Worm (Caenorhabditis elegans) whole organism, late embryonic: Measurements from ENCODE around the gene egl-21.

Experiments used
- C38D4.7 ChIP-seq: fragments of 200-800 bp; sonication (Bioruptor generic); optimal IDR thresholded peaks from 2 replicates; lab custom pipeline; 2018; ENCODE audit warnings: mild to moderate bottlenecking, missing genetic modification characterization, moderate library complexity, missing compliant biosample characterization
- ceh-14 ChIP-seq: sonication (generic microtip); optimal IDR thresholded peaks from 2 replicates; lab custom pipeline; 2016; ENCODE audit warnings: missing genotype, missing genetic modification characterization, missing compliant biosample characterization
- ceh-18 ChIP-seq: sonication (generic microtip); optimal IDR thresholded peaks from 2 replicates; lab custom pipeline; 2016; ENCODE audit warnings: missing genetic modification characterization, missing compliant biosample characterization
- ceh-24 ChIP-seq: sonication (generic microtip); optimal IDR thresholded peaks from 2 replicates; lab custom pipeline; 2016; ENCODE audit warnings: mild to moderate bottlenecking, missing genetic modification characterization, missing compliant biosample characterization
- ceh-31 ChIP-seq: sonication (generic microtip); optimal IDR thresholded peaks from 2 replicates; lab custom pipeline; 2016; ENCODE audit warnings: missing genetic modification characterization, missing compliant biosample characterization
- ceh-34 ChIP-seq: sonication (generic microtip); optimal IDR thresholded peaks from 2 replicates; lab custom pipeline; 2016; ENCODE audit warnings: mild to moderate bottlenecking, missing genetic modification characterization, missing compliant biosample characterization
- ceh-45 ChIP-seq: fragments of 200-800 bp; sonication (Bioruptor generic); IDR thresholded peaks from 2 replicates; pipeline ENCODE4 v1.3.6; 2022; ENCODE audit warnings: missing genetic modification reagents, missing genetic modification characterization, missing compliant biosample characterization
- ceh-48 ChIP-seq: sonication (generic microtip); optimal IDR thresholded peaks from 2 replicates; lab custom pipeline; 2016; ENCODE audit warnings: missing genetic modification characterization, inconsistent platforms, missing compliant biosample characterization
- elt-2 ChIP-seq: sonication (generic microtip); optimal IDR thresholded peaks from 2 replicates; lab custom pipeline; 2016; ENCODE audit warnings: missing genetic modification reagents, missing genetic modification characterization, missing compliant biosample characterization
- elt-4 ChIP-seq: sonication (generic microtip); optimal IDR thresholded peaks from 2 replicates; lab custom pipeline; 2016; ENCODE audit warnings: missing genetic modification characterization, missing compliant biosample characterization
- fax-1 ChIP-seq: sonication (generic microtip); optimal IDR thresholded peaks from 2 replicates; lab custom pipeline; 2016; ENCODE audit warnings: missing genotype, missing genetic modification characterization, missing compliant biosample characterization
- fkh-6 ChIP-seq: sonication (generic microtip); optimal IDR thresholded peaks from 2 replicates; lab custom pipeline; 2016; ENCODE audit warnings: missing genetic modification characterization, missing compliant biosample characterization
- gmeb-2 ChIP-seq: sonication (generic microtip); optimal IDR thresholded peaks from 2 replicates; lab custom pipeline; 2016; ENCODE audit warnings: missing genetic modification characterization, inconsistent platforms, missing compliant biosample characterization
- hlh-13 ChIP-seq: fragments of 200-800 bp; sonication (Bioruptor generic); optimal IDR thresholded peaks from 2 replicates; lab custom pipeline; 2018; ENCODE audit warnings: mild to moderate bottlenecking, missing genetic modification characterization, missing compliant biosample characterization
- hlh-15 ChIP-seq: sonication (generic microtip); optimal IDR thresholded peaks from 2 replicates; lab custom pipeline; 2016; ENCODE audit warnings: missing genetic modification characterization, missing compliant biosample characterization
- lim-6 ChIP-seq: sonication (generic microtip); optimal IDR thresholded peaks from 2 replicates; lab custom pipeline; 2016; ENCODE audit warnings: missing genetic modification characterization, missing compliant biosample characterization
- madf-2 ChIP-seq: sonication (generic microtip); optimal IDR thresholded peaks from 2 replicates; lab custom pipeline; 2017; ENCODE audit warnings: missing genetic modification characterization, missing compliant biosample characterization
- nfya-1 ChIP-seq: sonication (generic microtip); optimal IDR thresholded peaks from 2 replicates; lab custom pipeline; 2017; ENCODE audit warnings: missing genetic modification characterization, mild to moderate bottlenecking, missing compliant biosample characterization, antibody characterized with exemption, moderate library complexity
- npax-4 ChIP-seq: sonication (generic microtip); optimal IDR thresholded peaks from 2 replicates; lab custom pipeline; 2016; ENCODE audit warnings: missing genetic modification characterization, missing compliant biosample characterization
- pat-9 ChIP-seq: fragments of 200-800 bp; sonication (Bioruptor generic); optimal IDR thresholded peaks from 2 replicates; lab custom pipeline; 2018; ENCODE audit warnings: mild to moderate bottlenecking, missing genetic modification characterization, moderate library complexity, missing compliant biosample characterization
- pax-1 ChIP-seq: fragments of 150-350 bp; optimal IDR thresholded peaks from 2 replicates; lab custom pipeline; 2014; ENCODE audit warnings: missing biosample characterization, missing genetic modification characterization
- pqm-1 ChIP-seq: sonication (generic microtip); optimal IDR thresholded peaks from 2 replicates; lab custom pipeline; 2016; ENCODE audit warnings: missing genetic modification characterization, missing compliant biosample characterization
- pros-1 ChIP-seq: fragments of 150-350 bp; optimal IDR thresholded peaks from 2 replicates; lab custom pipeline; 2014; ENCODE audit warnings: missing biosample characterization, missing genetic modification reagents, missing genetic modification characterization
- ref-2 ChIP-seq: sonication (generic microtip); optimal IDR thresholded peaks from 2 replicates; lab custom pipeline; 2016; ENCODE audit warnings: missing genetic modification characterization, missing compliant biosample characterization
- tbx-2 ChIP-seq: sonication (generic microtip); optimal IDR thresholded peaks from 2 replicates; lab custom pipeline; 2016; ENCODE audit warnings: missing genetic modification characterization, missing compliant biosample characterization
- tbx-7 ChIP-seq: sonication (generic microtip); optimal IDR thresholded peaks from 2 replicates; lab custom pipeline; 2016; ENCODE audit warnings: missing genotype, missing genetic modification characterization, missing compliant biosample characterization
- ttx-3 ChIP-seq: sonication (generic microtip); optimal IDR thresholded peaks from 2 replicates; lab custom pipeline; 2016; ENCODE audit warnings: missing genetic modification reagents, missing genetic modification characterization, missing compliant biosample characterization
- unc-42 ChIP-seq: sonication (generic microtip); optimal IDR thresholded peaks from 2 replicates; lab custom pipeline; 2016; ENCODE audit warnings: missing genotype, missing genetic modification characterization, missing compliant biosample characterization
- unc-55 ChIP-seq: sonication (generic microtip); optimal IDR thresholded peaks from 2 replicates; lab custom pipeline; 2017; ENCODE audit warnings: missing biosample characterization, missing genetic modification reagents, missing genetic modification characterization
- unc-86 ChIP-seq: sonication (generic microtip); optimal IDR thresholded peaks from 2 replicates; lab custom pipeline; 2016; ENCODE audit warnings: missing genetic modification characterization, missing compliant biosample characterization
- zip-5 ChIP-seq: sonication (generic microtip); optimal IDR thresholded peaks from 2 replicates; lab custom pipeline; 2016; ENCODE audit warnings: missing genetic modification characterization, missing compliant biosample characterization

egl-21 gene

DNA sequence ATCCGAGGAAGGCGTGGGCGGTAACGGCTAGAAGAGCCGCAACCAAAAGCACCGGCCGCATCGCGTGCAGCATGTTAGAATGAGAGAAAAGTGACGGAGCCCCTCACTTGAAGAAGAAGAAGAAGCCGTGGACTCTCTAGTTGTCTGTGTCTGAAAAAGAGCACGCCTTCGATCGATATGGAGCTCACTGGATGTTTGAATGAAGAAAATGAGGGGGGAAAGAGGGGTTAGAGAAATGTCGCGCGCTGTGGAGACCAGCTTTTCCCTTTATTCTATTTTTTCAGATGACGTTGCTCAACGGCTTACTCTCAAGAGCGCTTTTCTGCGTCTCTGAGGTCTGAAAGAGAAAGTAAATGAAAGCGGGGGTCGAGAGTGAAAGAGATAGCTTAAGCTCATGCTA is at the start of gene egl-21:
TSS of gene egl-21 (minus strand) at position 150 of the 400 bp plus-strand sequence.
- TF ChIP-seq ceh-31 (tag; lab: Kevin White, UChicago) (peak; percentile 43), ref-2 (tag; lab: Kevin White, UChicago) (no peak), elt-4 (no peak), unc-42 (tag; lab: Kevin White, UChicago) (peak; percentile 81), lim-6 (tag; lab: Kevin White, UChicago) (peak; percentile 1), nfya-1 (tag; lab: Kevin White, UChicago) (peak; percentile 25), tbx-2 (peak; percentile 6), ceh-14 (tag; lab: Kevin White, UChicago) (peak; percentile 67), unc-86 (peak; percentile 2), tbx-7 (no peak), gmeb-2 (tag; lab: Kevin White, UChicago) (no peak), ceh-48 (tag; lab: Kevin White, UChicago) (peak; percentile 66), ceh-18 (peak; percentile 17), unc-55 (GFP tag; lab: Kevin White, UChicago) (peak; percentile 13), fkh-6 (tag; lab: Kevin White, UChicago) (no peak)

DNA sequence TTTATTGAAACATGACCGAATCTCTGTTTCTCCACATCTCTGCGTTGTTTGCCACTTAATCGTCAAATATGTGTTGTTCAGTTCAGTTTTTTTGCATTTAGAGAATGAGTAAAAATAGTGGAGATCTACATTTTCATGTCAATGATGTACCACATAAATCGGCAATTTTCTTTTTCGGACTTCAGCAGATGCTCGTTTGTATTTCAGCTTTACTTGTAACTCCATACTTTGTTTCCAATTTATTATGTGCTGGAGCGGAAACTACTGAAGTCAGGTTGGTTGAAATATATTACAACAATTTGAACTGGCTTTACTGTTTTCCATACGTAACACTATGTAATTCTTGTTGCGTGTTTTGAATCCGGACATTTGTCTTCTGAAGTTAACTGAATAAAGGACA is 49.0 kb upstream of the egl-21 start, which contains the start of gene T07G12.2:
TSS of gene T07G12.2 (plus strand) at position 62 of the 400 bp plus-strand sequence.
- TF ChIP-seq C38D4.7 (GFP tag; lab: Kevin White, UChicago) (no peak), elt-2 (no peak), hlh-13 (GFP tag; lab: Kevin White, UChicago) (no peak), madf-2 (tag; lab: Kevin White, UChicago) (no peak), zip-5 (tag; lab: Kevin White, UChicago) (no peak), pat-9 (no peak)

DNA sequence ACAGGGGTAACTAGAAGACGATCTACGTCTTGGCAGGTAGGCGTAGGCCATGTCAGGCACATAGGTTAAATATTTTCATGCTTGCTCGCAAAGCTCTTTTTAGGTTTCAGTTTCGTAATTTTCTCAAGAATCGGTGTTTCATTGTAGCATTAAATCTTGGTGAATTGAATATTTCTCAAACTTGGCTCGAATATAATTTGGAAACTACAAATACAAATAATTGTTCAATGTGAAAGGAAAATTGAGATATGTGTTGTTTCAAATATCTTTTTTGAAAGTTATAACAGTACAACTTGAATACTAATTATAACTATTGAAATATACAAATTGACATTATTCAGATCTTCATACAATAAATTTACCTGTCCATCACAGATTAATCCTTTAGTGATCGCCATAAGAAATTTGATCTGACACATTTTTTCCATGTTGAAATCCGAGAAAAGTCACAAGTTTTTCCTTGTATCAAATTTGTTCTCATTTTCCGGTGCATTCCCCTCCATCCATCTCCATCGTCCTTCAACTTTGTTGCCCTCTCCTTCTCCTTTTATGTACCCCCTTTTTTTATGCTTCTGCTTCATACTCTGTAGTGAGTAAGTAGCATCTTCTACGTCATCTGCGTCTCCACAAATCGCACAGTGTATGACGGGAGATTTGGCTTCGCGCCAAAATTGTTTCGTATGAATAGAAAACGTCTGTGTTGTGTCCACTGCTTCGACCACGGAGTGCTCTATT is 42.6 kb upstream of the egl-21 start, which contains the start of gene C02F4.5:
TSS of gene C02F4.5 (minus strand) at position 51 of the 735 bp plus-strand sequence.
- no peak for TF ChIP-seq nfya-1 (tag; lab: Kevin White, UChicago)
- no peak for TF ChIP-seq hlh-15
- peak; percentile 27 for TF ChIP-seq unc-42 (tag; lab: Kevin White, UChicago)
- TF ChIP-seq ceh-34 (tag; lab: Kevin White, UChicago): no peak
- no peak for TF ChIP-seq ceh-24
- no peak for TF ChIP-seq unc-86

DNA sequence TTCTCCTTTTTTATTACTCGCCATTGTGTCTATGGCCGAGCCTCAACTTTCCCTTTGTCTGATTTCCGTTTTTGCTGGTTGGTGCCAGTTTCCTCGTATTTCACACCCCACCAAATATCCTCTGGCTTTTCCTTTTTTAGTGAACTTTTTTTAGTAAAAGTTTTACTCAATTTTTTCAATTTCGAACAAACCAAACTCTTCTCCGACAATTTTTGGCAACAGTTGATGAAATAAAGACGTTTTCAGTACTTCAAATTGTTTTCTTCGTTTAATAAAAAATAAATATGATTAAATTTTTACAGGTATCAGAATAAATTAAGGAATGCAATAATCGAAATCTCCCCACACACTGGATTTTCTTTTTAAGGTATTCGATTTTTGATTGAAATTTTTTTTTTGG is 39.5 kb upstream of the egl-21 start, which contains the start of gene cal-4:
TSS of gene cal-4 (plus strand) at position 301 of the 400 bp plus-strand sequence.
- TF ChIP-seq nfya-1 (tag; lab: Kevin White, UChicago): no peak
- no peak for TF ChIP-seq pat-9
- TF ChIP-seq ceh-45 (GFP tag; lab: Robert Waterston, UW): no peak
- TF ChIP-seq ref-2 (tag; lab: Kevin White, UChicago): no peak
- TF ChIP-seq elt-4: no peak
- TF ChIP-seq fax-1 (tag; lab: Kevin White, UChicago): no peak
- TF ChIP-seq hlh-13 (GFP tag; lab: Kevin White, UChicago): no peak
- TF ChIP-seq pqm-1 (tag; lab: Kevin White, UChicago): no peak
- no peak for TF ChIP-seq pax-1 (tag; lab: Kevin White, UChicago)
- TF ChIP-seq ttx-3 (tag; lab: Kevin White, UChicago): no peak
- no peak for TF ChIP-seq hlh-15
- TF ChIP-seq unc-42 (tag; lab: Kevin White, UChicago): no peak
- TF ChIP-seq elt-2: no peak
- no peak for TF ChIP-seq madf-2 (tag; lab: Kevin White, UChicago)
- TF ChIP-seq lim-6 (tag; lab: Kevin White, UChicago): no peak
- no peak for TF ChIP-seq pros-1

DNA sequence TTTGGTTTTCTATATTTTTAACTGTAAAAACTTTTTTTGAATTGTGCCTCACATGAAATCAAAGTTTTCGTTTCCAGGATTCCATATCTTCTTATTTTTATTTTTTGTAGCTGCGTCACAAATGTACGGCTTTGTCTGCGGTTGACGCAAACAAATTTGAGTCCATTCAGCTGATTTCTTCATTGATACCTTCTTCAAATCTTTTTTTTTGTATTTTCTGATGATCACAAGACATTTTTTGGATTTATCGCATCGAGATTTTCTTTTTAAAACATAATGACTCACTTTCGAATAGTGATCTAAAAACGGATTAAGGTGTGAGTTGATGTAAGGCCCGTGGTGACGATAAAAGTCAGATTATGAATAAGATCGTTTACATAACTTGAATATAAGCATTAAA is 37.0 kb upstream of the egl-21 start:
- TF ChIP-seq npax-4 (no peak), ceh-48 (tag; lab: Kevin White, UChicago) (no peak)
